Fruit fly (Drosophila melanogaster): ENCODE data around the gene Stam.

DNA sequence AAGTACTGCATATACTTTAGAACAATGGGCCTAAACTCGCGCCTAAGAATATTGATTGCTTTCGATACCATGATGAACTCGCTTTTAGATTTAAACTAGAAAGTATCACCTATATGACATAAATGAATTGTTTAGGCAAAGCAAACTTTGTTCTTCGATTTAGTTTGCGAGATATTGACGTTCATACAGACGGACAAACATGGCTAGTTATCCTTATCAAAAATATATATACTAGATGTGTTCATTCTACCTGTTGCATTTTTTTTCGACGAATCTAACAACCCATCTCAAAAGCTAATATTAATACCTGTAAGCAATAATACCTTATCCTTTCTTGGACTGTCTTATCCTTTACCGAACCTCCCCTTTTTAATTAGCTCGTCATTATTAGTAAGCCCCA lies 43.3 kb downstream of the Stam start, which contains the start of gene CG14070:
- no peak for TF ChIP-seq pan (optimal IDR thresholded peaks at IDR 0.05)
- no peak for TF ChIP-seq Dll (optimal IDR thresholded peaks at IDR 0.05)
- TF ChIP-seq usp (GFP tag; optimal IDR thresholded peaks at IDR 0.05): no peak
- TF ChIP-seq psq (optimal IDR thresholded peaks at IDR 0.05): no peak
- no peak for TF ChIP-seq EcR (GFP tag; optimal IDR thresholded peaks at IDR 0.05)

All from whole organism.